Fruit fly (Drosophila melanogaster) whole organism, pupa: ENCODE measurements around the gene CG43680.

ENCODE experiments used
- CG10348 ChIP-seq: fragments of 200-800 bp; sonication (Bioruptor generic); IDR thresholded peaks from 2 replicates; pipeline ENCODE4 v1.3.6; 2022; ENCODE audit warnings: missing biosample characterization, missing genetic modification characterization
- CG12605 ChIP-seq: fragments of 200-800 bp; sonication (Bioruptor generic); IDR thresholded peaks from 2 replicates; pipeline ENCODE4 v1.3.6; 2022; ENCODE audit warnings: missing biosample characterization, missing genetic modification characterization
- CG13204 ChIP-seq: fragments of 200-800 bp; sonication (Bioruptor generic); optimal IDR thresholded peaks from 2 replicates; lab custom pipeline; 2018; ENCODE audit warnings: missing biosample characterization, mild to moderate bottlenecking, missing genetic modification characterization, moderate library complexity
- CG14655 ChIP-seq: fragments of 200-800 bp; sonication (Bioruptor generic); optimal IDR thresholded peaks from 3 replicates; lab custom pipeline; 2017; ENCODE audit warnings: mild to moderate bottlenecking, missing biosample characterization, missing genetic modification reagents, missing genetic modification characterization
- CG15710 ChIP-seq: fragments of 200-800 bp; sonication (Bioruptor generic); optimal IDR thresholded peaks from 2 replicates; lab custom pipeline; 2018; ENCODE audit warnings: missing biosample characterization, mild to moderate bottlenecking, missing genetic modification characterization, moderate library complexity
- CG17806 ChIP-seq: fragments of 200-800 bp; sonication (Bioruptor generic); optimal IDR thresholded peaks from 2 replicates; lab custom pipeline; 2018; ENCODE audit warnings: missing biosample characterization, mild to moderate bottlenecking, missing genetic modification characterization, moderate library complexity
- CG32121 ChIP-seq: fragments of 200-800 bp; sonication (Bioruptor generic); IDR thresholded peaks from 2 replicates; pipeline ENCODE4 v1.3.6; 2022; ENCODE audit warnings: missing biosample characterization, missing genetic modification characterization
- CG34367 ChIP-seq: fragments of 200-800 bp; sonication (Bioruptor generic); optimal IDR thresholded peaks from 2 replicates; lab custom pipeline; 2018; ENCODE audit warnings: missing biosample characterization, mild to moderate bottlenecking, missing genetic modification characterization
- CG4496 ChIP-seq: fragments of 200-800 bp; sonication (Bioruptor generic); IDR thresholded peaks from 3 replicates; pipeline ENCODE4 v1.3.6; 2022; ENCODE audit warnings: missing biosample characterization, missing genetic modification characterization
- CG8159 ChIP-seq: fragments of 200-800 bp; sonication (Bioruptor generic); optimal IDR thresholded peaks from 3 replicates; lab custom pipeline; 2018; ENCODE audit warnings: missing biosample characterization, mild to moderate bottlenecking, missing genetic modification characterization, moderate library complexity
- CG8301 ChIP-seq: fragments of 200-800 bp; sonication (Bioruptor generic); optimal IDR thresholded peaks from 2 replicates; lab custom pipeline; 2018; ENCODE audit warnings: missing biosample characterization, mild to moderate bottlenecking, missing genetic modification characterization
- CG9948 ChIP-seq: fragments of 200-800 bp; sonication (Bioruptor generic); optimal IDR thresholded peaks from 2 replicates; lab custom pipeline; 2018; ENCODE audit warnings: missing biosample characterization, mild to moderate bottlenecking, missing genetic modification characterization, moderate library complexity
- D1 ChIP-seq: fragments of 200-800 bp; sonication (Bioruptor generic); optimal IDR thresholded peaks from 2 replicates; lab custom pipeline; 2018; ENCODE audit warnings: missing biosample characterization, mild to moderate bottlenecking, missing genetic modification characterization, moderate library complexity
- EcR ChIP-seq: fragments of 200-800 bp; sonication (Bioruptor generic); optimal IDR thresholded peaks from 3 replicates; lab custom pipeline; 2019; ENCODE audit warnings: missing biosample characterization, missing genetic modification characterization, mild to moderate bottlenecking, moderate library complexity, missing genetic modification reagents
- Ets98B ChIP-seq: fragments of 200-800 bp; sonication (Bioruptor generic); IDR thresholded peaks from 2 replicates; pipeline ENCODE4 v1.3.6; 2022; ENCODE audit warnings: missing biosample characterization, missing genetic modification characterization
- Pif1A ChIP-seq: fragments of 200-800 bp; sonication (Bioruptor generic); optimal IDR thresholded peaks from 3 replicates; lab custom pipeline; 2016; ENCODE audit warnings: missing biosample characterization, missing genetic modification characterization
- Pif1B ChIP-seq: fragments of 200-800 bp; sonication (Bioruptor generic); optimal IDR thresholded peaks from 3 replicates; lab custom pipeline; 2016; ENCODE audit warnings: missing biosample characterization, missing genetic modification characterization
- Snoo ChIP-seq: fragments of 200-800 bp; sonication (Bioruptor generic); optimal IDR thresholded peaks from 3 replicates; lab custom pipeline; 2017; ENCODE audit warnings: missing biosample characterization, mild to moderate bottlenecking, missing genetic modification characterization, inconsistent platforms
- fd96Ca ChIP-seq: fragments of 200-800 bp; sonication (Bioruptor generic); IDR thresholded peaks from 3 replicates; pipeline ENCODE4 v1.3.6; 2022; ENCODE audit warnings: missing biosample characterization, missing genetic modification characterization
- gl ChIP-seq: fragments of 200-800 bp; sonication (Bioruptor generic); optimal IDR thresholded peaks from 2 replicates; lab custom pipeline; 2018; ENCODE audit warnings: missing biosample characterization, mild to moderate bottlenecking, missing genetic modification characterization
- rn ChIP-seq: fragments of 200-800 bp; sonication (Bioruptor generic); IDR thresholded peaks from 2 replicates; pipeline ENCODE4 v1.3.6; 2022; ENCODE audit warnings: missing biosample characterization, missing genetic modification characterization

CG43680 gene

DNA sequence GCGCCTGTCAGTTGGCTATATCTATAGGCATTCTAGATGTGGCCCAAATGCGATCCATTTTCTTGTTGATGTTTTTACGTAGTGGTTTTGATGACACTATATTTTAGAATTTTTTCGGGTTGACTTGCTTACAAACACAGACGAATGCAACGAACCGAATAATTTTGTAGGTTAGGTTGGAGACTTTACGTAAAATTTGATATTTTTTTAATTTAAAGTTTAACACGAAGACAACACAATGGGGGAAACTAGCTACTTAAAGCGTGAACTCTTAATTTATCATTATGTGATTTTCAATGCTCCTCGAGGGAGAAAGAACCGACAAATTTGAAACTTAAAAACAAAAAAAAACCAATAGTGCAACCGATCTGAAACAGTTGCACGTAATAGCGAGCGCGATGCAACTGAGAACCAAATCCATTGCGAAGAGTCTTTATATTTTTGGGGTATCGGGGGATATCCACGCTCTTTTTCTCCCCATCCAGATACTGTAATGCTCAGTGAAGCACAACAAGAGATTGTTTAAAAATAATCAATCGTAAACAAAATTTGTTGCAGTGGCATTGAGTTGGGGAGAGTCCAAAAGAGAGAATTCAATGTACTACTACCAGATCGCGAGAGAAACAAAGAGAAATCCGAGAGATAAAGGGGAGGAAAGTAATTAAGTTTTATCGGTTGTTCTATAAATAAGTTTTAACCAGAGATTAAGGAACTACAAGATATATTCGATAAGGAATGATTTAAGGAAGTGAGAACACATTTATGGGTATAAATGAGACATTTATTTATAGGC is 36.9 kb upstream of the CG43680 start:
- TF ChIP-seq Snoo, result no peak
- no peak for TF ChIP-seq D1 (tag; lab: Kevin White, UChicago)
- TF ChIP-seq rn, result no peak
- no peak for TF ChIP-seq CG8159 (tag; lab: Kevin White, UChicago)
- TF ChIP-seq CG14655 (GFP tag; lab: Kevin White, UChicago), result no peak

DNA sequence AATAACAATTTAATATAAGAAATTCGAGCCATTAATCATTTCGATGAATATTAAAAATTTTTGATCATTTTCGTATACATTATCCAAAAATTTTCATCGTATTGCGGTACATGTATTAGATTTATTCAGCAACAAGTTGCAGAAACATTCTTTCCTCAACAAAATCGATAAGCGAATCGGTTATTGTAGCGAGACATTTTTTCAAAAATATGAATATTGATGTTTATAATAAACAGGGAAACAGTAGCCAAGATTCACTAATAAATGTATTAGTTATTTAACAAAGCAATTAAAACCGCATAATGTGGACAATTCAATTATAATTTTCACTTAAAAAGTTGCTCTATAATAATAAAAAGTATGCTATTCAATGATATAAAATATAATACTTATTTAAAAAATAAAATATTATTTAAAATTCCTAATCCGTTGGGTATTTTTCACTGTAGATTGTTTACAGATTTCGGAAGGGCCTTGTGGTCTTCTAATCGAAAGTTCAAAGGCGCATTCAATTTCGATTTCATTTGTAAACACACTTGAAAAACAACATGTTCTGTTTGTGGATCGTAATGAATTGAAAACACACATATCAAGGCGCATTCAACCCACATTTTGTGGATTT is 36.0 kb upstream of the CG43680 start:
- TF ChIP-seq CG13204 (GFP tag; lab: Kevin White, UChicago) (no peak), Snoo (no peak), CG15710 (tag; lab: Kevin White, UChicago) (no peak), CG17806 (tag; lab: Kevin White, UChicago) (no peak), CG34367 (tag; lab: Kevin White, UChicago) (no peak), D1 (tag; lab: Kevin White, UChicago) (no peak), CG14655 (GFP tag; lab: Kevin White, UChicago) (no peak), CG10348 (GFP tag; lab: Robert Waterston, UW) (no peak), Ets98B (GFP tag; lab: Robert Waterston, UW) (no peak), CG4496 (GFP tag; lab: Robert Waterston, UW) (no peak), gl (tag; lab: Kevin White, UChicago) (no peak), CG9948 (tag; lab: Kevin White, UChicago) (no peak), CG32121 (GFP tag; lab: Robert Waterston, UW) (no peak), rn (no peak), EcR (GFP tag; lab: Kevin White, UChicago) (no peak), Pif1B (GFP tag; lab: Kevin White, UChicago) (no peak), CG8301 (tag; lab: Kevin White, UChicago) (no peak), CG12605 (no peak)

- TF ChIP-seq Ets98B (GFP tag; lab: Robert Waterston, UW) (no peak), D1 (tag; lab: Kevin White, UChicago) (no peak), CG8159 (tag; lab: Kevin White, UChicago) (no peak), CG15710 (tag; lab: Kevin White, UChicago) (no peak), rn (no peak), Snoo (no peak), CG14655 (GFP tag; lab: Kevin White, UChicago) (no peak), EcR (GFP tag; lab: Kevin White, UChicago) (no peak), Pif1B (GFP tag; lab: Kevin White, UChicago) (no peak), CG34367 (tag; lab: Kevin White, UChicago) (no peak), CG12605 (no peak), CG10348 (GFP tag; lab: Robert Waterston, UW) (no peak)
These were observed 35.1 kb upstream of the CG43680 start for dm6 chr3L:15088285-15088684.

- TF ChIP-seq CG9948 (tag; lab: Kevin White, UChicago) (no peak), fd96Ca (no peak), D1 (tag; lab: Kevin White, UChicago) (no peak), CG13204 (GFP tag; lab: Kevin White, UChicago) (no peak), CG15710 (tag; lab: Kevin White, UChicago) (no peak), CG8301 (tag; lab: Kevin White, UChicago) (no peak), Ets98B (GFP tag; lab: Robert Waterston, UW) (no peak)
- TF ChIP-seq, all 21 proteins: peak for 0
These were observed 31.1 kb upstream of the CG43680 start for dm6 chr3L:15084288-15084687.

DNA sequence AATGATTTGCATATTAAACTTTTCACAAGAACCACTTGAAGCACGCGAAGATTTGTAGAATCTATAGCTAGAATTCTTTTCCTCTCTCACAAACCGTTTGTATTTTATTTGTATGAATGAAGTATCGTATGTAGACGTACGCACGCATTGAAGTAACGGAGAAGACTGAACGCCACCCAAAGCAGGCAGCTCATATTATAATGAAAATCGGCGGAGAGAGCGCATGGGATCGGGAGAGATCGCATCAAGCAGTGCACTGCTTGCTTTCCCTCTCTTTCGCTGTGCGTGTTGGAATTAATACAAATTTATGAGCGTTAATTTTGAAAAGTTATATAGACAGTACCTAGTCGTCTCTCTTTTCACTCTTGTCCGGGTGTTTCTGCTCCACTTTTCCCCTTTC is 26.1 kb upstream of the CG43680 start:
- TF ChIP-seq Ets98B (GFP tag; lab: Robert Waterston, UW), result peak; percentile 27; the same call in 1 of the 2 replicates
- TF ChIP-seq CG13204 (GFP tag; lab: Kevin White, UChicago), result no peak
- TF ChIP-seq CG32121 (GFP tag; lab: Robert Waterston, UW), result peak; percentile 9; the same call in 1 of the 2 replicates
- TF ChIP-seq CG12605, result peak; percentile 35

- no peak for TF ChIP-seq CG8301 (tag; lab: Kevin White, UChicago)
- no peak for TF ChIP-seq CG10348 (GFP tag; lab: Robert Waterston, UW)
- TF ChIP-seq EcR (GFP tag; lab: Kevin White, UChicago), result no peak
- TF ChIP-seq Pif1A, result no peak
- no peak for TF ChIP-seq fd96Ca
- no peak for TF ChIP-seq CG34367 (tag; lab: Kevin White, UChicago)
- TF ChIP-seq CG4496 (GFP tag; lab: Robert Waterston, UW), result no peak
- TF ChIP-seq Pif1B (GFP tag; lab: Kevin White, UChicago), result no peak
- TF ChIP-seq CG9948 (tag; lab: Kevin White, UChicago), result no peak
- TF ChIP-seq D1 (tag; lab: Kevin White, UChicago), result no peak
- TF ChIP-seq CG13204 (GFP tag; lab: Kevin White, UChicago), result no peak
- no peak for TF ChIP-seq CG8159 (tag; lab: Kevin White, UChicago)
- no peak for TF ChIP-seq gl (tag; lab: Kevin White, UChicago)
- TF ChIP-seq CG12605, result no peak
- TF ChIP-seq Snoo, result no peak
- no peak for TF ChIP-seq CG15710 (tag; lab: Kevin White, UChicago)
These were observed 25.2 kb upstream of the CG43680 start, which contains the start of gene Or71a for dm6 chr3L:15078347-15078746. Gene Or71a (minus strand): TSS chr3L:15078447.
